Fruit fly (Drosophila melanogaster) whole organism, embryonic: ENCODE results near the gene Cpr97Ea.

Experiments
- CG12071 ChIP-seq: fragments of 200-800 bp; sonication (Bioruptor generic); optimal IDR thresholded peaks from 3 replicates; lab custom pipeline; 2018; ENCODE audit warnings: missing biosample characterization, mild to moderate bottlenecking, missing genetic modification characterization
- Mes4 ChIP-seq: fragments of 200-800 bp; sonication (Bioruptor generic); optimal IDR thresholded peaks from 2 replicates; lab custom pipeline; 2016; ENCODE audit warnings: missing biosample characterization, missing genetic modification characterization

DNA sequence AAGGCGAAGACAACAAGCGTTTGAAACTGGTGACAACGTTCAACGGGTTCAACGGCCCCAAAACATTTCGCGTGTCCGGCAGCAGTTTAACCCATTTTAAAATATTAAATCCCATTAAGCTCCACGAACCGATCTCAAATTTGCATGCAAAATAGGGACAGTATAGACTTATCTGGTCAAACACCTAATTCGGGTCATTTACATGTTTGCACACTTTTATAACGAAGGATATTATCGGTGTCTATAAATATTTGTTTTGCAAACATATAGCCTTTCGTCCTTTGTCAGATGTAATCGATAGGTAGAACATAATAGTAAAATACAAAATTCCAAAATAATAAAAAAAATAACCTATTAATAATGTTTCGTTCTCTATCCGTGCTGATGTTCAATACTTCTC lies 25.7 kb downstream of the Cpr97Ea start, which contains the start of gene CG34292:
- TF ChIP-seq CG12071 (GFP tag; lab: Kevin White, UChicago) (no peak), Mes4 (no peak)
